Fruit fly (Drosophila melanogaster): ENCODE measurements around the gene CG31140.
A peak's percentile ranks its signal among the peaks of the same experiment; 100 is the strongest.

CG31140 gene

DNA sequence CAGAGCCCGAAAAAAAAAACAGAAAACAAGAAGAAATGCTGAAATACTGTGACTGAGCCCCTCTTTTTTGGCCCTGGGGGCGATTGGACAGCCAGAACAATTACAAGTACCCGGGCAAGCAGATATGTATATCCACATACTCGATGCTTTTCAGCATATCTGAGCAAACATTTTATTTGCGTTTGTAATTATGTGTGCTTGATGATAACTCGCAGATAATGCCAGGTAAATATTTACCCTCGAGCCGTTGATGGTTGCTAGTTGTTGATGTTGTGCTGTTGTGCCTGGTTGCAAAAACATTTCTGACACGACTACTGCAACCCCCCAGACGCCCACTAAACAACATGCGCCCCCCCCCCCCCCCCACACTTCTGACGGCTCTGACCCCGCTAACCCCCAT is 43.6 kb upstream of the CG31140 start (continued):
- no peak for TF ChIP-seq zen (tag; optimal IDR thresholded peaks at IDR 0.05)
- TF ChIP-seq CG12769 (tag; optimal IDR thresholded peaks at IDR 0.05): peak; percentile 56
- no peak for TF ChIP-seq vnd (GFP tag; IDR thresholded peaks at IDR 0.05; ENCODE audit: partially characterized antibody)
- TF ChIP-seq CG15696 (tag; optimal IDR thresholded peaks at IDR 0.05): peak; percentile 29
- peak; percentile 19 for TF ChIP-seq CG10147 (GFP tag; optimal IDR thresholded peaks at IDR 0.05)
- no peak for TF ChIP-seq h (optimal IDR thresholded peaks at IDR 0.05)
- TF ChIP-seq Dfd (GFP tag; optimal IDR thresholded peaks at IDR 0.05): no peak
- no peak for TF ChIP-seq grau (tag; optimal IDR thresholded peaks at IDR 0.05)
- TF ChIP-seq CG34376 (GFP tag; optimal IDR thresholded peaks at IDR 0.05): peak; percentile 2
- no peak for TF ChIP-seq pan (optimal IDR thresholded peaks at IDR 0.05)
- TF ChIP-seq pan (GFP tag; optimal IDR thresholded peaks at IDR 0.05 in 1 of 2, IDR thresholded peaks at IDR 0.05 in 1 of 2): peak in 1 of 2 experiments; percentile 54
- no peak for TF ChIP-seq ERR (GFP tag; optimal IDR thresholded peaks at IDR 0.05)
- peak; percentile 69; the same call in 1 of the 3 replicates for TF ChIP-seq ci (GFP tag; IDR thresholded peaks at IDR 0.05)
- TF ChIP-seq dysf (GFP tag; IDR thresholded peaks at IDR 0.05): peak; percentile 24; the same call in 1 of the 3 replicates
- TF ChIP-seq dmrt11E (tag; optimal IDR thresholded peaks at IDR 0.05): no peak
- no peak for TF ChIP-seq HmgD (GFP tag; optimal IDR thresholded peaks at IDR 0.05)
- TF ChIP-seq CG12219 (GFP tag; optimal IDR thresholded peaks at IDR 0.05): peak; percentile 56
- TF ChIP-seq Abd-B (GFP tag; optimal IDR thresholded peaks at IDR 0.05): no peak
- TF ChIP-seq CG32532 (GFP tag; IDR thresholded peaks at IDR 0.05): no peak
- no peak for TF ChIP-seq CG3163 (GFP tag; optimal IDR thresholded peaks at IDR 0.05)
- TF ChIP-seq bigmax (GFP tag; optimal IDR thresholded peaks at IDR 0.05): peak; percentile 37
- peak; percentile 39; the same call in 2 of the 3 replicates for TF ChIP-seq so (GFP tag; IDR thresholded peaks at IDR 0.05)
- TF ChIP-seq Pdp1 (GFP tag; optimal IDR thresholded peaks at IDR 0.05): peak in 1 of 2 experiments; percentile 5
- TF ChIP-seq CG18599 (GFP tag; optimal IDR thresholded peaks at IDR 0.05): peak; percentile 74
- TF ChIP-seq CHES-1-like (GFP tag; optimal IDR thresholded peaks at IDR 0.05): no peak
- TF ChIP-seq salm (tag; optimal IDR thresholded peaks at IDR 0.05): peak; percentile 70
- no peak for TF ChIP-seq Atf3 (GFP tag; optimal IDR thresholded peaks at IDR 0.05)
- TF ChIP-seq gce (GFP tag; IDR thresholded peaks at IDR 0.05): 0 out of 3 replicates have a peak, but pooled peaks have one; percentile 28
- peak; percentile 55 for TF ChIP-seq unpg (GFP tag; optimal IDR thresholded peaks at IDR 0.05)
- no peak for TF ChIP-seq twi (tag; optimal IDR thresholded peaks at IDR 0.05)
- TF ChIP-seq CG17359 (tag; optimal IDR thresholded peaks at IDR 0.05): peak; percentile 63
- TF ChIP-seq ash1 (GFP tag; optimal IDR thresholded peaks at IDR 0.05): no peak
- no peak for TF ChIP-seq NK7.1 (GFP tag; optimal IDR thresholded peaks at IDR 0.05)
- peak; percentile 6 for TF ChIP-seq grn (GFP tag; optimal IDR thresholded peaks at IDR 0.05)
- no peak for TF ChIP-seq CG17802 (tag; optimal IDR thresholded peaks at IDR 0.05)
- TF ChIP-seq CG10543 (GFP tag; optimal IDR thresholded peaks at IDR 0.05): peak; percentile 76
- TF ChIP-seq esg (GFP tag; conservative IDR thresholded peaks at IDR 0.05): no peak
- TF ChIP-seq CG14014 (GFP tag; IDR thresholded peaks at IDR 0.05): peak; percentile 67; the same call in 1 of the 2 replicates
- TF ChIP-seq Rx (GFP tag; IDR thresholded peaks at IDR 0.05): 0 out of 2 replicates have a peak, but pooled peaks have one; percentile 9
- no peak for TF ChIP-seq Six4 (GFP tag; optimal IDR thresholded peaks at IDR 0.05)
- no peak for TF ChIP-seq CG5245 (GFP tag; optimal IDR thresholded peaks at IDR 0.05)
- no peak for TF ChIP-seq CG11696 (GFP tag; IDR thresholded peaks at IDR 0.05)
- TF ChIP-seq slbo (GFP tag; IDR thresholded peaks at IDR 0.05): no peak
- no peak for TF ChIP-seq ham (GFP tag; IDR thresholded peaks at IDR 0.05)
- no peak for TF ChIP-seq CG6272 (GFP tag; IDR thresholded peaks at IDR 0.05)
- peak; percentile 60 for TF ChIP-seq exex (tag; optimal IDR thresholded peaks at IDR 0.05)
- peak; percentile 28 for TF ChIP-seq bcd (GFP tag; optimal IDR thresholded peaks at IDR 0.05)
- TF ChIP-seq CG7928 (GFP tag; optimal IDR thresholded peaks at IDR 0.05): peak; percentile 26
- no peak for TF ChIP-seq Spps (tag; optimal IDR thresholded peaks at IDR 0.05)
- peak; percentile 26; the same call in 1 of the 2 replicates for TF ChIP-seq Oaz (GFP tag; IDR thresholded peaks at IDR 0.05)
- TF ChIP-seq CG31365 (tag; optimal IDR thresholded peaks at IDR 0.05): peak; percentile 69
- no peak for TF ChIP-seq ro (GFP tag; IDR thresholded peaks at IDR 0.05)

All from whole organism, embryonic.